Fruit fly (Drosophila melanogaster) whole organism, wandering third instar larva: ENCODE results near the gene HHEX.
A peak's percentile ranks its signal among the peaks of the same experiment; 100 is the strongest.

Experiments used
- Abd-B ChIP-seq: fragments of >200 bp; optimal IDR thresholded peaks from 2 replicates; lab custom pipeline; 2017; ENCODE audit warnings: missing biosample characterization, missing genetic modification characterization
- CG32264 ChIP-seq: fragments of 200-800 bp; sonication (Bioruptor generic); optimal IDR thresholded peaks from 2 replicates; lab custom pipeline; 2016; ENCODE audit warnings: missing biosample characterization, missing genetic modification characterization
- CG9705 ChIP-seq: fragments of 200-800 bp; sonication (Bioruptor generic); optimal IDR thresholded peaks from 2 replicates; lab custom pipeline; 2018; ENCODE audit warnings: missing biosample characterization, mild to moderate bottlenecking, missing genetic modification characterization
- Myc ChIP-seq: fragments of >200 bp; optimal IDR thresholded peaks from 2 replicates; lab custom pipeline; 2017
- OdsH ChIP-seq: fragments of 200-800 bp; sonication (Bioruptor generic); optimal IDR thresholded peaks from 2 replicates; lab custom pipeline; 2016; ENCODE audit warnings: missing biosample characterization, mild to moderate bottlenecking, missing genetic modification characterization
- Sp1 ChIP-seq: fragments of 200-800 bp; sonication (Bioruptor generic); optimal IDR thresholded peaks from 3 replicates; lab custom pipeline; 2019; ENCODE audit warnings: missing biosample characterization, mild to moderate bottlenecking, missing genetic modification characterization, moderate library complexity
- Vsx2 ChIP-seq: fragments of 200-300, 225-300 bp; sonication (Bioruptor generic); optimal IDR thresholded peaks from 2 replicates; lab custom pipeline; 2018; ENCODE audit warnings: missing biosample characterization, missing genetic modification characterization; ENCODE audit not compliant: partially characterized antibody
- foxo ChIP-seq, 2 experiments: fragments of 200-800 bp; sonication (Bioruptor generic); optimal IDR thresholded peaks; 2 replicates in 1 of 2; 3 replicates in 1 of 2; lab custom pipeline; 2016 to 2017; ENCODE audit warnings: missing biosample characterization in 2 of 2, missing genetic modification characterization in 2 of 2
- pan ChIP-seq: fragments of >200 bp; optimal IDR thresholded peaks from 2 replicates; lab custom pipeline; 2017
- psq ChIP-seq: fragments of 200-800 bp; sonication (Bioruptor generic); optimal IDR thresholded peaks from 3 replicates; lab custom pipeline; 2017; ENCODE audit warnings: missing biosample characterization, mild to moderate bottlenecking, missing genetic modification characterization, moderate library complexity

DNA sequence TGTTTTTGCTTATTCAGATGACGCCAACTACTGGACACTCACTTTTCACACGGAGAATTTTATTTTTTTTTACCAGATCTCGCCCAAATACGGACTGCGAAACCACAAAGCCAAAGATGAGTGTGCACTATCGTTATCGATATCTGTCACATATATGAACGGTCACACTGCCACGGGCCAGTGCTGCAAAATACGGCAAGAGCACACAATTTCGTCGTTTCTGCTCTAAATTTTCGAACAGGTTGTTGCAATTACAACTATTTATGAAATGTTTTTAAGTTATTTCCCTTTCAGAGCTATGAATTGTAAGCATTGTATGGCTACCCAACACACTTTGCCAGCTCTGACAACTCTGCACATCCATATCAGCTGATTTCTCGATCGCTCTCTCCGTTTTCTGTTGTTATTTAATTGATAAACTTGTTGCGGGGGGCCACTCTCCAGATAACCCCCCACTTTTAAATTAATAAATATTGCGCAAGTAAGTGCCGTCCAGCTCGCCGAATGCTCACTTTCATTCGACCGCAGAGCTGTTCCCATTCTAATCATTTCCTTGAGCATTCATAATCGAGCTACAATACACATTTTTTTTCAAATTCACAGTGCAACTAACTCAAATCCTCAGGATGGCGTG is 46.7 kb upstream of the HHEX start, which contains the start of the genes slmb and CG5793:
- TF ChIP-seq Abd-B = no peak
- peak; percentile 58 for TF ChIP-seq psq (GFP tag; lab: Kevin White, UChicago)
- peak; percentile 49 for TF ChIP-seq OdsH
- no peak for TF ChIP-seq CG32264 (GFP tag; lab: Kevin White, UChicago)
- TF ChIP-seq Sp1 (GFP tag; lab: Kevin White, UChicago) = peak; percentile 63
- TF ChIP-seq Myc (lab: Kevin White, UChicago) = peak; percentile 50
- TF ChIP-seq pan (lab: Kevin White, UChicago) = no peak
- TF ChIP-seq Vsx2 (GFP tag; lab: Kevin White, UChicago) = no peak
- TF ChIP-seq CG9705 (GFP tag; lab: Kevin White, UChicago) = peak; percentile 25
- TF ChIP-seq foxo (GFP tag; optimal IDR thresholded peaks at IDR 0.05; lab: Kevin White, UChicago) = peak in 1 of 2 experiments; percentile 82
